Worm (Caenorhabditis elegans) whole organism, young adult: ENCODE results near the gene rgs-3.

Experiments used
- F33H1.4 ChIP-seq: fragments of 200-800 bp; sonication (Bioruptor generic); IDR thresholded peaks from 2 replicates; pipeline ENCODE4 v1.3.6; 2022; ENCODE audit warnings: missing genetic modification reagents, missing genetic modification characterization, missing compliant biosample characterization
- Y95B8A.8 ChIP-seq: fragments of 200-800 bp; sonication (Bioruptor generic); IDR thresholded peaks from 2 replicates; pipeline ENCODE4 v1.3.6; 2022; ENCODE audit warnings: missing genetic modification reagents, missing genetic modification characterization, missing compliant biosample characterization
- attf-6 ChIP-seq: fragments of 200-800 bp; sonication (Bioruptor generic); IDR thresholded peaks from 2 replicates; pipeline ENCODE4 v1.3.6; 2022; ENCODE audit warnings: missing genetic modification reagents, missing genetic modification characterization, missing compliant biosample characterization
- die-1 ChIP-seq: sonication (generic microtip); optimal IDR thresholded peaks from 2 replicates; lab custom pipeline; 2016; ENCODE audit warnings: missing genotype, mild to moderate bottlenecking, missing genetic modification characterization, missing compliant biosample characterization
- egrh-3 ChIP-seq: fragments of 200-800 bp; sonication (Bioruptor generic); IDR thresholded peaks from 2 replicates; pipeline ENCODE4 v1.3.6; 2022; ENCODE audit warnings: missing genetic modification reagents, missing genetic modification characterization, missing compliant biosample characterization
- ets-4 ChIP-seq: fragments of 200-800 bp; sonication (Bioruptor generic); optimal IDR thresholded peaks from 2 replicates; lab custom pipeline; 2018; ENCODE audit warnings: mild to moderate bottlenecking, missing genetic modification characterization, missing compliant biosample characterization
- hrde-1 ChIP-seq: sonication (generic microtip); optimal IDR thresholded peaks from 2 replicates; lab custom pipeline; 2016; ENCODE audit warnings: missing genetic modification characterization, mild to moderate bottlenecking, missing compliant biosample characterization, moderate library complexity, missing genotype, missing genetic modification reagents, borderline replicate concordance
- hsf-1 ChIP-seq: fragments of 200-800 bp; sonication (Bioruptor generic); IDR thresholded peaks from 2 replicates; pipeline ENCODE4 v1.3.6; 2022; ENCODE audit warnings: missing genetic modification reagents, missing genetic modification characterization, missing compliant biosample characterization
- let-526 ChIP-seq: fragments of 200-800 bp; sonication (Bioruptor generic); IDR thresholded peaks from 2 replicates; pipeline ENCODE4 v1.3.6; 2022; ENCODE audit warnings: missing genetic modification reagents, missing genetic modification characterization, missing compliant biosample characterization
- pbrm-1 ChIP-seq: fragments of 200-800 bp; sonication (Bioruptor generic); IDR thresholded peaks from 2 replicates; pipeline ENCODE4 v1.3.6; 2022; ENCODE audit warnings: missing genetic modification reagents, missing genetic modification characterization, missing compliant biosample characterization
- repo-1 ChIP-seq: sonication (generic microtip); optimal IDR thresholded peaks from 2 replicates; lab custom pipeline; 2017; ENCODE audit warnings: mild to moderate bottlenecking, missing genetic modification characterization, missing compliant biosample characterization
- sptf-2 ChIP-seq: fragments of 200-800 bp; sonication (Bioruptor generic); optimal IDR thresholded peaks from 2 replicates; lab custom pipeline; 2018; ENCODE audit warnings: mild to moderate bottlenecking, missing genetic modification characterization, missing compliant biosample characterization
- zfh-2 ChIP-seq: fragments of 200-800 bp; sonication (Bioruptor generic); conservative IDR thresholded peaks from 2 replicates; pipeline ENCODE4 v1.3.6; 2022; ENCODE audit warnings: missing genetic modification reagents, missing genetic modification characterization, missing compliant biosample characterization

Gene rgs-3

DNA sequence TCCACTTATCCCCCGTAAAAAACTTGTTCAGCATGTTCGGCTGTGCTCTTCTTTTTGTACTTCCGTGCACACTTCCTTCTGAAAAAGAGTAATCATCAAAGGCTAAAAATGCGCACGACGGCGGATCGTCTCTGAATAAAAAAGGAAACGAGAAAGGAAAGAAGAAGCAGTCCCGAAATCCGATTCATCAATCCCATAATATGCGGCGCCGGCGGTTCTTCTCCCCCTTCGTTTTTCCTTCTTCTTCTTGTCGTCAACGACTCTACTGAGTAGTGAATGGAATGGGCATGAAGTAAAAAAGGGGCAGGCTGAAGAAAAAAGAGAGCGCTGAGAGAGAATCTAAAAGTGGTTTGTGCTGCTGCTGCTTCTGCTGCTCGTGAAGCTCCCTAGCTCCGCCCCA, 49.8 kb downstream of the rgs-3 start:
- TF ChIP-seq zfh-2 (GFP tag; lab: Robert Waterston, UW) = peak; percentile 71
- TF ChIP-seq Y95B8A.8 (GFP tag; lab: Robert Waterston, UW) = no peak
- peak; percentile 16; the same call in 1 of the 2 replicates for TF ChIP-seq egrh-3

DNA sequence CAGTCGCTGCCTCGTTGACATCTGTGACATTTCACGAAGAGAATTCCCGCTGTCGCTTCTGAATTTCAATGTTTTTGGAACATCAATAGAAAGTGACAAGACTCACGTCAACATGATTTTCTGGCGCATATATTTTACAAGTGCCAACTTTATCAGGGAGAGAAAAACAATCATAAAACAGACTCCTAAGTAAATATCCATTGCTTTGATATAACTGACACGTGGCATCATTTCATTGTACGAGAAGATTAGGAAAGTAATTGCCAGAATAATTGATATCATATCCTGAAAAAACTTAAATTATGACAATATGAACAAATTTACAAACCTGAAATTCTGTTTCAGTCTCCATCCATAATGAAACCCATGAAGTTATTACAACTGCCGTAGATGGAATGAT, 58.5 kb downstream of the rgs-3 start:
- TF ChIP-seq hrde-1 (tag; lab: Kevin White, UChicago) (no peak), hsf-1 (GFP tag; lab: Robert Waterston, UW) (no peak), pbrm-1 (GFP tag; lab: Robert Waterston, UW) (no peak), let-526 (GFP tag; lab: Robert Waterston, UW) (no peak), attf-6 (GFP tag; lab: Robert Waterston, UW) (no peak), sptf-2 (GFP tag; lab: Kevin White, UChicago) (no peak), ets-4 (GFP tag; lab: Kevin White, UChicago) (no peak), F33H1.4 (GFP tag; lab: Robert Waterston, UW) (no peak), die-1 (no peak), repo-1 (tag; lab: Kevin White, UChicago) (no peak)
